Worm (Caenorhabditis elegans) whole organism, young adult: Measurements from ENCODE around the gene cutl-18.
"Not testable (repeated sequence)": the region's sequence is repeated elsewhere in the genome, so short reads cannot be mapped to it uniquely, and the experiment has no call there.

Experiments used
- D2030.7 ChIP-seq: fragments of 200-800 bp; sonication (Bioruptor generic); IDR thresholded peaks from 2 replicates; pipeline ENCODE4 v1.3.6; 2022; ENCODE audit warnings: missing genetic modification reagents, missing genetic modification characterization, missing compliant biosample characterization
- F10E7.11 ChIP-seq: sonication (generic microtip); optimal IDR thresholded peaks from 2 replicates; lab custom pipeline; 2017; ENCODE audit warnings: mild to moderate bottlenecking, missing genetic modification characterization, moderate library complexity, missing compliant biosample characterization
- F22D6.2 ChIP-seq: sonication (generic microtip); optimal IDR thresholded peaks from 2 replicates; lab custom pipeline; 2016; ENCODE audit warnings: mild to moderate bottlenecking, missing genetic modification characterization, missing compliant biosample characterization
- F37B4.10 ChIP-seq: fragments of 200-800 bp; sonication (Bioruptor generic); IDR thresholded peaks from 2 replicates; pipeline ENCODE4 v1.3.6; 2022; ENCODE audit warnings: missing genetic modification characterization, missing compliant biosample characterization
- F39B2.1 ChIP-seq: fragments of 200-800 bp; sonication (Bioruptor generic); IDR thresholded peaks from 2 replicates; pipeline ENCODE4 v1.3.6; 2022; ENCODE audit warnings: missing genetic modification reagents, missing genetic modification characterization, missing compliant biosample characterization
- F49E8.2 ChIP-seq: sonication (generic microtip); optimal IDR thresholded peaks from 3 replicates; lab custom pipeline; 2017; ENCODE audit warnings: missing genetic modification characterization, mild to moderate bottlenecking, missing compliant biosample characterization, antibody characterized with exemption, moderate library complexity; ENCODE audit not compliant: insufficient read depth
- Y53G8AR.9 ChIP-seq: fragments of 200-800 bp; sonication (Bioruptor generic); conservative IDR thresholded peaks from 2 replicates; pipeline ENCODE4 v1.3.6; 2022; ENCODE audit warnings: missing genetic modification reagents, missing genetic modification characterization, missing compliant biosample characterization
- Y79H2A.3 ChIP-seq: fragments of 200-800 bp; sonication (Bioruptor generic); conservative IDR thresholded peaks from 2 replicates; pipeline ENCODE4 v1.3.6; 2022; ENCODE audit warnings: missing genetic modification reagents, missing genetic modification characterization, missing compliant biosample characterization
- Y95B8A.8 ChIP-seq: fragments of 200-800 bp; sonication (Bioruptor generic); IDR thresholded peaks from 2 replicates; pipeline ENCODE4 v1.3.6; 2022; ENCODE audit warnings: missing genetic modification reagents, missing genetic modification characterization, missing compliant biosample characterization
- aptf-2 ChIP-seq: fragments of 200-800 bp; sonication (Bioruptor generic); conservative IDR thresholded peaks from 2 replicates; pipeline ENCODE4 v1.3.6; 2022; ENCODE audit warnings: missing genetic modification reagents, missing genetic modification characterization, missing compliant biosample characterization
- atf-7 ChIP-seq: sonication (generic microtip); optimal IDR thresholded peaks from 2 replicates; lab custom pipeline; 2017; ENCODE audit warnings: mild to moderate bottlenecking, missing genetic modification characterization, missing compliant biosample characterization
- athp-1 ChIP-seq: sonication (generic microtip); optimal IDR thresholded peaks from 2 replicates; lab custom pipeline; 2017; ENCODE audit warnings: mild to moderate bottlenecking, missing genetic modification characterization, missing compliant biosample characterization
- ceh-100 ChIP-seq: fragments of 200-800 bp; sonication (Bioruptor generic); IDR thresholded peaks from 2 replicates; pipeline ENCODE4 v1.3.6; 2022; ENCODE audit warnings: missing genetic modification reagents, missing genetic modification characterization, missing compliant biosample characterization
- gei-17 ChIP-seq: fragments of 200-800 bp; sonication (Bioruptor generic); optimal IDR thresholded peaks from 2 replicates; lab custom pipeline; 2018; ENCODE audit warnings: mild to moderate bottlenecking, missing genetic modification characterization, missing compliant biosample characterization
- hlh-12 ChIP-seq: sonication (generic microtip); optimal IDR thresholded peaks from 2 replicates; lab custom pipeline; 2016; ENCODE audit warnings: missing genetic modification characterization, missing compliant biosample characterization
- hmg-1.2 ChIP-seq: fragments of 200-800 bp; sonication (Bioruptor generic); IDR thresholded peaks from 2 replicates; pipeline ENCODE4 v1.3.6; 2022; ENCODE audit warnings: missing genetic modification reagents, missing genetic modification characterization, missing compliant biosample characterization
- hmg-20 ChIP-seq: fragments of 200-800 bp; sonication (Bioruptor generic); IDR thresholded peaks from 2 replicates; pipeline ENCODE4 v1.3.6; 2022; ENCODE audit warnings: missing genetic modification reagents, missing genetic modification characterization, missing compliant biosample characterization
- hsf-1 ChIP-seq: fragments of 200-800 bp; sonication (Bioruptor generic); IDR thresholded peaks from 2 replicates; pipeline ENCODE4 v1.3.6; 2022; ENCODE audit warnings: missing genetic modification reagents, missing genetic modification characterization, missing compliant biosample characterization
- lin-35 ChIP-seq, 3 experiments: fragments of 150-350 bp in 2 of 3; sonication (generic microtip) in 1 of 3; optimal IDR thresholded peaks; 2 replicates each; lab custom pipeline; 2014 to 2018; ENCODE audit warnings: missing biosample characterization in 3 of 3, missing genetic modification characterization in 3 of 3, missing genetic modification reagents in 3 of 3
- lsl-1 ChIP-seq: fragments of 200-800 bp; sonication (Bioruptor generic); optimal IDR thresholded peaks from 2 replicates; lab custom pipeline; 2018; ENCODE audit warnings: mild to moderate bottlenecking, missing genetic modification characterization, moderate library complexity, missing compliant biosample characterization
- madf-10 ChIP-seq: sonication (generic microtip); optimal IDR thresholded peaks from 2 replicates; lab custom pipeline; 2016; ENCODE audit warnings: mild to moderate bottlenecking, missing genetic modification characterization, missing compliant biosample characterization
- mcd-1 ChIP-seq: fragments of 200-800 bp; sonication (Bioruptor generic); IDR thresholded peaks from 2 replicates; pipeline ENCODE4 v1.3.6; 2022; ENCODE audit warnings: missing genetic modification reagents, missing genetic modification characterization, missing compliant biosample characterization
- mxl-1 ChIP-seq: sonication (generic microtip); optimal IDR thresholded peaks from 2 replicates; lab custom pipeline; 2016; ENCODE audit warnings: missing genetic modification characterization, missing compliant biosample characterization
- nfya-1 ChIP-seq: sonication (generic microtip); optimal IDR thresholded peaks from 2 replicates; lab custom pipeline; 2017; ENCODE audit warnings: antibody characterized with exemption, missing compliant biosample characterization, missing genetic modification characterization, borderline replicate concordance; ENCODE audit not compliant: insufficient read depth
- nfya-2 ChIP-seq: fragments of 200-800 bp; sonication (Bioruptor generic); IDR thresholded peaks from 2 replicates; pipeline ENCODE4 v1.3.6; 2022; ENCODE audit warnings: missing genetic modification reagents, missing genetic modification characterization, missing compliant biosample characterization
- nfyb-1 ChIP-seq: fragments of 200-800 bp; sonication (Bioruptor generic); IDR thresholded peaks from 2 replicates; pipeline ENCODE4 v1.3.6; 2022; ENCODE audit warnings: missing genetic modification reagents, missing genetic modification characterization, missing compliant biosample characterization
- nhr-27 ChIP-seq: fragments of 200-800 bp; sonication (Bioruptor generic); optimal IDR thresholded peaks from 2 replicates; lab custom pipeline; 2018; ENCODE audit warnings: mild to moderate bottlenecking, missing genetic modification characterization, moderate library complexity, missing compliant biosample characterization
- pha-4 ChIP-seq: fragments of 150-350 bp; sonication (generic microtip); optimal IDR thresholded peaks from 2 replicates; lab custom pipeline; 2014; ENCODE audit warnings: missing biosample characterization, missing genetic modification reagents, missing genetic modification characterization
- rec-8 ChIP-seq, 2 experiments: sonication (generic microtip); optimal IDR thresholded peaks; 2 replicates each; lab custom pipeline; 2016; ENCODE audit warnings: mild to moderate bottlenecking in 2 of 2, missing genetic modification characterization in 2 of 2, missing genetic modification reagents in 2 of 2, missing genotype in 2 of 2, missing biosample characterization in 1 of 2, missing compliant biosample characterization in 1 of 2, moderate library complexity in 1 of 2
- repo-1 ChIP-seq: sonication (generic microtip); optimal IDR thresholded peaks from 2 replicates; lab custom pipeline; 2017; ENCODE audit warnings: mild to moderate bottlenecking, missing genetic modification characterization, missing compliant biosample characterization
- rpc-1 ChIP-seq, 2 experiments: fragments of 150-350 bp in 1 of 2; sonication (generic microtip) in 1 of 2; optimal IDR thresholded peaks; 2 replicates each; lab custom pipeline; 2014 to 2018; ENCODE audit warnings: missing biosample characterization in 1 of 2, missing genetic modification characterization in 1 of 2, missing genetic modification reagents in 1 of 2, missing genotype in 1 of 2
- snpc-1.1 ChIP-seq: sonication (generic microtip); optimal IDR thresholded peaks from 2 replicates; lab custom pipeline; 2017; ENCODE audit warnings: missing genetic modification characterization, mild to moderate bottlenecking, missing compliant biosample characterization, antibody characterized with exemption, moderate library complexity, missing genotype, missing genetic modification reagents; ENCODE audit not compliant: insufficient read depth
- snpc-3.4 ChIP-seq: sonication (generic microtip); optimal IDR thresholded peaks from 2 replicates; lab custom pipeline; 2017; ENCODE audit warnings: missing genetic modification characterization, mild to moderate bottlenecking, missing compliant biosample characterization, antibody characterized with exemption, moderate library complexity, missing genotype, missing genetic modification reagents
- snpc-4 ChIP-seq, 5 experiments: fragments of 150-350 bp in 1 of 5; sonication (generic microtip) in 4 of 5; optimal IDR thresholded peaks; 2 replicates each; lab custom pipeline; 2014 to 2018; ENCODE audit warnings: missing genetic modification characterization in 5 of 5, missing biosample characterization in 3 of 5, antibody characterized with exemption in 2 of 5, mild to moderate bottlenecking in 2 of 5, missing compliant biosample characterization in 2 of 5, missing genotype in 2 of 5, moderate library complexity in 2 of 5, missing genetic modification reagents in 1 of 5
- zfh-2 ChIP-seq: fragments of 200-800 bp; sonication (Bioruptor generic); conservative IDR thresholded peaks from 2 replicates; pipeline ENCODE4 v1.3.6; 2022; ENCODE audit warnings: missing genetic modification reagents, missing genetic modification characterization, missing compliant biosample characterization
- ztf-18 ChIP-seq: sonication (generic microtip); optimal IDR thresholded peaks from 2 replicates; lab custom pipeline; 2016; ENCODE audit warnings: missing genotype, mild to moderate bottlenecking, missing genetic modification characterization, missing compliant biosample characterization
- ztf-3 ChIP-seq: fragments of 200-800 bp; sonication (Bioruptor generic); optimal IDR thresholded peaks from 2 replicates; lab custom pipeline; 2018; ENCODE audit warnings: mild to moderate bottlenecking, missing genetic modification characterization, missing compliant biosample characterization

Gene cutl-18

ce11 chrV:11292682-11293081 lies 24.0 kb downstream of the cutl-18 start:
- TF ChIP-seq hlh-12 (tag; lab: Kevin White, UChicago) (no peak), gei-17 (no peak), hmg-1.2 (GFP tag; lab: Robert Waterston, UW) (no peak; the same call in none of the 2 replicates), nfya-2 (GFP tag; lab: Robert Waterston, UW) (no peak), snpc-1.1 (tag; lab: Kevin White, UChicago) (peak; percentile 24), Y95B8A.8 (GFP tag; lab: Robert Waterston, UW) (no peak), ceh-100 (GFP tag; lab: Robert Waterston, UW) (no peak), F39B2.1 (no peak), snpc-4 (GFP tag; optimal IDR thresholded peaks at IDR 0.05; lab: Kevin White, UChicago) (peak; percentile 3), snpc-4 (tag; optimal IDR thresholded peaks at IDR 0.05; lab: Kevin White, UChicago) (peak in 2 of 4 experiments; percentile 68 to 86), pha-4 (tag; lab: Kevin White, UChicago) (no peak), F37B4.10 (no peak)
- TF ChIP-seq, all 124 proteins: peak for 2

- TF ChIP-seq F10E7.11 (tag; lab: Kevin White, UChicago), result no peak
- no peak for TF ChIP-seq repo-1 (tag; lab: Kevin White, UChicago)
- no peak for TF ChIP-seq hlh-12 (tag; lab: Kevin White, UChicago)
- no peak for TF ChIP-seq athp-1 (tag; lab: Kevin White, UChicago)
- TF ChIP-seq nhr-27 (tag; lab: Kevin White, UChicago), result no peak
- TF ChIP-seq ztf-18 (tag; lab: Kevin White, UChicago), result no peak
- TF ChIP-seq nfya-1 (tag; lab: Kevin White, UChicago), result no peak
- no peak for TF ChIP-seq F22D6.2 (tag; lab: Kevin White, UChicago)
- TF ChIP-seq aptf-2 (GFP tag; lab: Robert Waterston, UW), result no peak
- TF ChIP-seq F39B2.1, result no peak
- no peak for TF ChIP-seq D2030.7 (GFP tag; lab: Robert Waterston, UW)
- TF ChIP-seq nfya-2 (GFP tag; lab: Robert Waterston, UW), result no peak
- no peak for TF ChIP-seq nfyb-1 (GFP tag; lab: Robert Waterston, UW)
- TF ChIP-seq Y79H2A.3 (GFP tag; lab: Robert Waterston, UW), result no peak
- TF ChIP-seq hmg-20, result no peak
- TF ChIP-seq snpc-4 (GFP tag; optimal IDR thresholded peaks at IDR 0.05; lab: Kevin White, UChicago), result no peak
- TF ChIP-seq snpc-4 (tag; optimal IDR thresholded peaks at IDR 0.05; lab: Kevin White, UChicago), result no peak
- TF ChIP-seq, all 124 proteins: peak for 0
Observed at ce11 chrV:11290888-11291287, 25.8 kb downstream of the cutl-18 start, which contains the start of gene C03E10.1. TSS of gene C03E10.1 (plus strand) at chrV:11291188.

- not testable (repeated sequence) for TF ChIP-seq rec-8 (tag; optimal IDR thresholded peaks at IDR 0.05; lab: Kevin White, UChicago); lsl-1 (GFP tag; lab: Kevin White, UChicago); madf-10
Observed at ce11 chrV:11286114-11286513, 30.6 kb downstream of the cutl-18 start, which contains the start of gene C03E10.3. TSS of gene C03E10.3 (plus strand) at chrV:11286414.

ce11 chrV:11282272-11282671 lies 34.4 kb downstream of the cutl-18 start, which contains the start of gene gly-20:
TSS of gene gly-20 (plus strand) at chrV:11282572.
- TF ChIP-seq rpc-1 (optimal IDR thresholded peaks at IDR 0.05; lab: Kevin White, UChicago) (no peak), rpc-1 (tag; optimal IDR thresholded peaks at IDR 0.05; lab: Kevin White, UChicago) (no peak)

- TF ChIP-seq atf-7 (tag; lab: Kevin White, UChicago) (no peak), snpc-3.4 (no peak), nfyb-1 (GFP tag; lab: Robert Waterston, UW) (no peak), Y53G8AR.9 (no peak), ceh-100 (GFP tag; lab: Robert Waterston, UW) (no peak), F49E8.2 (tag; lab: Kevin White, UChicago) (no peak), mcd-1 (GFP tag; lab: Robert Waterston, UW) (no peak), mxl-1 (tag; lab: Kevin White, UChicago) (no peak), nhr-27 (tag; lab: Kevin White, UChicago) (no peak), lin-35 (GFP tag; optimal IDR thresholded peaks at IDR 0.05; lab: Kevin White, UChicago) (no peak), zfh-2 (GFP tag; lab: Robert Waterston, UW) (no peak), F39B2.1 (no peak), hmg-20 (no peak), hsf-1 (GFP tag; lab: Robert Waterston, UW) (no peak), ztf-3 (no peak)
Observed at ce11 chrV:11281414-11282209, 35.1 kb downstream of the cutl-18 start.
